Fruit fly (Drosophila melanogaster) whole organism, prepupa: Measurements from ENCODE around the gene ru.

Experiments
- CG16779 ChIP-seq: fragments of 200-800 bp; sonication (Bioruptor generic); optimal IDR thresholded peaks from 3 replicates; lab custom pipeline; 2017; ENCODE audit warnings: missing biosample characterization, mild to moderate bottlenecking, missing genetic modification characterization
- CG6163 ChIP-seq: fragments of 200-800 bp; sonication (Bioruptor generic); IDR thresholded peaks from 3 replicates; pipeline ENCODE4 v1.3.6; 2022; ENCODE audit warnings: missing biosample characterization, missing genetic modification characterization
- CG8119 ChIP-seq: fragments of 200-800 bp; sonication (Bioruptor generic); IDR thresholded peaks from 3 replicates; pipeline ENCODE4 v1.3.6; 2022; ENCODE audit warnings: missing biosample characterization, missing genetic modification characterization
- Hr39 ChIP-seq: fragments of 200-800 bp; sonication (Bioruptor generic); optimal IDR thresholded peaks from 2 replicates; lab custom pipeline; 2016; ENCODE audit warnings: missing biosample characterization, missing genetic modification characterization
- Lpt ChIP-seq: fragments of 200-800 bp; sonication (Bioruptor generic); optimal IDR thresholded peaks from 3 replicates; lab custom pipeline; 2016; ENCODE audit warnings: missing biosample characterization, missing genetic modification characterization
- salr ChIP-seq, 2 experiments: fragments of 200-800 bp; sonication (Bioruptor generic); optimal IDR thresholded peaks; 3 replicates each; lab custom pipeline; 2016 to 2018; ENCODE audit warnings: missing biosample characterization in 2 of 2, missing genetic modification characterization in 2 of 2, mild to moderate bottlenecking in 1 of 2

DNA sequence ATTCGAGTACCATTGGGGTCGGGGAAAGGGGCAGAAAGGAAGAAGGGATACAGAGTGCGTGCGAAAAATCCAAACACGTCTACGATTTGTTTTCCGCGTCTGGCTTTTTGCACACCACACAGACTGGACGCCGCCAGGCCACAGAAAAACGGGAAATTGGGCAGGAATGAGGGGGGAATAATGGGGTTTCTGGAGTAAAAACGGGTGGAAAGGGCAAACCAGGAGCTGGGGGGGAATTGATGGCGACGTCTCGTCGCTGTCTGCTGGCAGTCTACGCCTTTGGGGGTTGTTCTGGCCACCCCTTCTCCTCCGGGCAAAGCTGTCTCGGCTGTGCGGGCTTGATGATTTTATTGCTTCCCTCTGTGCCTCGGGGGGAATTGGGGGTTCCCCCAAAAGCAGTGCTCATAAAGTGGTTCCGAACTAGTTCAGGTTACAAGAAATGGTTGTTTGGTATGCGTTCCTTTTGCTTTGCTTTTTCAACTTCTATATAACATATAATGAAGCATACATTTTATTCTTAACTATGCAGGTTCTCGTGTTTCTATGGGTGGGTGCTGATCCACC lies 15.3 kb downstream of the ru start:
- TF ChIP-seq Hr39 (no peak), CG8119 (no peak), CG16779 (no peak), CG6163 (GFP tag; lab: Robert Waterston, UW) (no peak), salr (GFP tag; optimal IDR thresholded peaks at IDR 0.05; lab: Kevin White, UChicago) (no peak), Lpt (no peak)
